Worm (Caenorhabditis elegans) whole organism, L4 larva: ENCODE measurements around the gene ech-4.

Experiments used
- F10B5.3 ChIP-seq: sonication (generic microtip); optimal IDR thresholded peaks from 2 replicates; lab custom pipeline; 2016; ENCODE audit warnings: mild to moderate bottlenecking, missing genetic modification characterization, missing compliant biosample characterization
- F44E2.7 ChIP-seq: fragments of 200-800 bp; sonication (Bioruptor generic); IDR thresholded peaks from 2 replicates; pipeline ENCODE4 v2.1.2; 2022; ENCODE audit warnings: missing genetic modification characterization, missing compliant biosample characterization
- T26A8.4 ChIP-seq: fragments of 200-800 bp; sonication (Bioruptor generic); IDR thresholded peaks from 2 replicates; pipeline ENCODE4 v1.3.6; 2022; ENCODE audit warnings: missing genetic modification characterization, missing compliant biosample characterization
- Y48G9A.11 ChIP-seq: fragments of 200-800 bp; sonication (Bioruptor generic); IDR thresholded peaks from 2 replicates; pipeline ENCODE4 v1.3.6; 2022; ENCODE audit warnings: missing genetic modification reagents, missing genetic modification characterization, missing compliant biosample characterization
- Y5F2A.4 ChIP-seq: fragments of 200-800 bp; sonication (Bioruptor generic); optimal IDR thresholded peaks from 2 replicates; lab custom pipeline; 2018; ENCODE audit warnings: mild to moderate bottlenecking, missing genetic modification characterization, missing compliant biosample characterization
- Y75B8A.6 ChIP-seq: fragments of 200-800 bp; sonication (Bioruptor generic); IDR thresholded peaks from 2 replicates; pipeline ENCODE4 v1.3.6; 2022; ENCODE audit warnings: missing genetic modification reagents, missing genetic modification characterization, missing compliant biosample characterization
- ZK337.2 ChIP-seq: fragments of 200-800 bp; sonication (Bioruptor generic); IDR thresholded peaks from 2 replicates; pipeline ENCODE4 v1.3.6; 2022; ENCODE audit warnings: missing genetic modification reagents, missing genetic modification characterization, missing compliant biosample characterization
- aha-1 ChIP-seq: fragments of 150-350 bp; peaks from one replicate; lab custom pipeline; 2014; ENCODE audit warnings: missing biosample characterization, missing genetic modification characterization
- arid-1 ChIP-seq: fragments of 200-800 bp; sonication (Bioruptor generic); conservative IDR thresholded peaks from 2 replicates; pipeline ENCODE4 v1.3.6; 2022; ENCODE audit warnings: missing genetic modification reagents, missing genetic modification characterization, missing compliant biosample characterization
- ceh-44 ChIP-seq: fragments of 200-800 bp; sonication (Bioruptor generic); IDR thresholded peaks from 2 replicates; pipeline ENCODE4 v1.3.6; 2022; ENCODE audit warnings: missing genetic modification reagents, missing genetic modification characterization, missing compliant biosample characterization
- ces-1 ChIP-seq: fragments of 150-350 bp; sonication (generic microtip); optimal IDR thresholded peaks from 4 replicates; lab custom pipeline; 2014; ENCODE audit warnings: missing biosample characterization, missing genetic modification reagents, missing genetic modification characterization
- cey-2 ChIP-seq: sonication (generic microtip); optimal IDR thresholded peaks from 3 replicates; lab custom pipeline; 2017; ENCODE audit warnings: missing genetic modification characterization, mild to moderate bottlenecking, missing compliant biosample characterization, antibody characterized with exemption, borderline replicate concordance; ENCODE audit not compliant: insufficient read depth
- ctbp-1 ChIP-seq: fragments of 200-800 bp; sonication (Bioruptor generic); IDR thresholded peaks from 2 replicates; pipeline ENCODE4 v1.3.6; 2022; ENCODE audit warnings: missing genetic modification reagents, missing genetic modification characterization, missing compliant biosample characterization
- daf-19 ChIP-seq: fragments of 200-800 bp; sonication (Bioruptor generic); conservative IDR thresholded peaks from 2 replicates; pipeline ENCODE4 v1.3.6; 2022; ENCODE audit warnings: missing genetic modification characterization, missing compliant biosample characterization
- daf-8 ChIP-seq: fragments of 200-800 bp; sonication (Bioruptor generic); IDR thresholded peaks from 2 replicates; pipeline ENCODE4 v1.3.6; 2022; ENCODE audit warnings: missing genetic modification characterization, missing compliant biosample characterization
- dmd-9 ChIP-seq: fragments of 200-800 bp; sonication (Bioruptor generic); IDR thresholded peaks from 2 replicates; pipeline ENCODE4 v1.3.6; 2022; ENCODE audit warnings: missing genetic modification reagents, missing genetic modification characterization, missing compliant biosample characterization
- dpl-1 ChIP-seq: fragments of 150-350 bp; optimal IDR thresholded peaks from 2 replicates; lab custom pipeline; 2014; ENCODE audit warnings: missing biosample characterization, missing genetic modification reagents, missing genetic modification characterization
- dve-1 ChIP-seq: sonication (generic microtip); optimal IDR thresholded peaks from 2 replicates; lab custom pipeline; 2017; ENCODE audit warnings: antibody characterized with exemption, mild to moderate bottlenecking, missing genetic modification characterization, missing compliant biosample characterization; ENCODE audit not compliant: insufficient read depth
- egl-27 ChIP-seq: sonication (generic microtip); optimal IDR thresholded peaks from 3 replicates; lab custom pipeline; 2017; ENCODE audit warnings: missing biosample characterization, missing genetic modification reagents, missing genetic modification characterization
- egl-43 ChIP-seq: fragments of 200-800 bp; sonication (Bioruptor generic); IDR thresholded peaks from 2 replicates; pipeline ENCODE4 v1.3.6; 2022; ENCODE audit warnings: missing genetic modification reagents, missing genetic modification characterization, missing compliant biosample characterization
- fkh-10 ChIP-seq: fragments of 150-350 bp; optimal IDR thresholded peaks from 2 replicates; lab custom pipeline; 2014; ENCODE audit warnings: missing biosample characterization, missing genetic modification reagents, missing genetic modification characterization
- hif-1 ChIP-seq, 2 experiments: sonication (generic microtip); optimal IDR thresholded peaks; 2 replicates each; lab custom pipeline; 2016 to 2017; ENCODE audit warnings: missing compliant biosample characterization in 2 of 2, missing genetic modification characterization in 2 of 2, missing genetic modification reagents in 2 of 2, missing genotype in 2 of 2, mild to moderate bottlenecking in 1 of 2
- jun-1 ChIP-seq: fragments of 150-350 bp; optimal IDR thresholded peaks from 2 replicates; lab custom pipeline; 2014; ENCODE audit warnings: missing biosample characterization, missing genetic modification reagents, missing genetic modification characterization
- lim-7 ChIP-seq: fragments of 200-800 bp; sonication (Bioruptor generic); IDR thresholded peaks from 2 replicates; pipeline ENCODE4 v1.3.6; 2022; ENCODE audit warnings: missing genetic modification characterization, missing compliant biosample characterization
- lin-15B ChIP-seq: fragments of 150-350 bp; sonication (generic microtip); optimal IDR thresholded peaks from 3 replicates; lab custom pipeline; 2014; ENCODE audit warnings: missing biosample characterization, missing genetic modification characterization
- lin-39 ChIP-seq: fragments of 150-350 bp; optimal IDR thresholded peaks from 2 replicates; lab custom pipeline; 2014; ENCODE audit warnings: missing biosample characterization, missing genetic modification reagents, missing genetic modification characterization
- madf-9 ChIP-seq: fragments of 200-800 bp; sonication (Bioruptor generic); conservative IDR thresholded peaks from 2 replicates; pipeline ENCODE4 v1.3.6; 2022; ENCODE audit warnings: missing genetic modification reagents, missing genetic modification characterization, missing compliant biosample characterization
- mdl-1 ChIP-seq, 2 experiments: fragments of 150-350 bp in 1 of 2; sonication (generic microtip) in 1 of 2; optimal IDR thresholded peaks; 2 replicates each; lab custom pipeline; 2014 to 2017; ENCODE audit warnings: missing biosample characterization in 2 of 2, missing genetic modification characterization in 2 of 2
- mdt-29 ChIP-seq: fragments of 200-800 bp; sonication (Bioruptor generic); IDR thresholded peaks from 2 replicates; pipeline ENCODE4 v1.3.6; 2022; ENCODE audit warnings: missing genetic modification reagents, missing genetic modification characterization, missing compliant biosample characterization
- mep-1 ChIP-seq: fragments of 150-350 bp; sonication (generic microtip); optimal IDR thresholded peaks from 3 replicates; lab custom pipeline; 2014; ENCODE audit warnings: missing biosample characterization, missing genetic modification characterization
- nhr-102 ChIP-seq: sonication (generic microtip); optimal IDR thresholded peaks from 2 replicates; lab custom pipeline; 2016; ENCODE audit warnings: mild to moderate bottlenecking, missing genetic modification characterization, moderate library complexity, missing compliant biosample characterization
- nhr-237 ChIP-seq: sonication (generic microtip); optimal IDR thresholded peaks from 2 replicates; lab custom pipeline; 2017; ENCODE audit warnings: missing biosample characterization, missing genetic modification characterization
- nhr-41 ChIP-seq: fragments of 200-800 bp; sonication (Bioruptor generic); IDR thresholded peaks from 2 replicates; pipeline ENCODE4 v1.3.6; 2022; ENCODE audit warnings: missing genetic modification reagents, missing genetic modification characterization, missing compliant biosample characterization
- nhr-42 ChIP-seq: fragments of 200-800 bp; sonication (Bioruptor generic); IDR thresholded peaks from 2 replicates; pipeline ENCODE4 v1.3.6; 2022; ENCODE audit warnings: missing genetic modification characterization, missing compliant biosample characterization
- nhr-76 ChIP-seq: fragments of 150-350 bp; optimal IDR thresholded peaks from 2 replicates; lab custom pipeline; 2014; ENCODE audit warnings: missing biosample characterization, missing genetic modification characterization
- nhr-77 ChIP-seq: fragments of 150-350 bp; optimal IDR thresholded peaks from 2 replicates; lab custom pipeline; 2014; ENCODE audit warnings: missing biosample characterization, missing genetic modification characterization
- pha-4 ChIP-seq, 2 experiments: fragments of 150-350 bp in 1 of 2; fragments of 200-800 bp in 1 of 2; sonication (Bioruptor generic) in 1 of 2; IDR thresholded peaks in 1 of 2; optimal IDR thresholded peaks in 1 of 2; 2 replicates each; pipeline versions ENCODE4 v1.3.6 to Lab custom; 2014 to 2022; ENCODE audit warnings: missing genetic modification characterization in 2 of 2, missing genetic modification reagents in 2 of 2, missing biosample characterization in 1 of 2, missing compliant biosample characterization in 1 of 2
- php-3 ChIP-seq: fragments of 200-800 bp; sonication (Bioruptor generic); IDR thresholded peaks from 2 replicates; pipeline ENCODE4 v1.3.6; 2022; ENCODE audit warnings: missing genetic modification reagents, missing genetic modification characterization, missing compliant biosample characterization
- saeg-2 ChIP-seq: fragments of 200-800 bp; sonication (Bioruptor generic); IDR thresholded peaks from 2 replicates; pipeline ENCODE4 v1.3.6; 2022; ENCODE audit warnings: missing genetic modification reagents, missing genetic modification characterization, missing compliant biosample characterization
- skn-1 ChIP-seq: fragments of 150-350 bp; optimal IDR thresholded peaks from 2 replicates; lab custom pipeline; 2014; ENCODE audit warnings: missing biosample characterization, missing genetic modification characterization
- snpc-1.2 ChIP-seq: fragments of 200-800 bp; sonication (Bioruptor generic); IDR thresholded peaks from 2 replicates; pipeline ENCODE4 v1.3.6; 2022; ENCODE audit warnings: missing genetic modification reagents, missing genetic modification characterization, missing compliant biosample characterization
- tag-97 ChIP-seq: fragments of 200-800 bp; sonication (Bioruptor generic); IDR thresholded peaks from 2 replicates; pipeline ENCODE4 v1.3.6; 2022; ENCODE audit warnings: missing genetic modification characterization, missing compliant biosample characterization
- tra-1 ChIP-seq: fragments of 200-800 bp; sonication (Bioruptor generic); IDR thresholded peaks from 2 replicates; pipeline ENCODE4 v1.3.6; 2022; ENCODE audit warnings: missing genetic modification reagents, missing genetic modification characterization, missing compliant biosample characterization
- unc-39 ChIP-seq: sonication (generic microtip); optimal IDR thresholded peaks from 2 replicates; lab custom pipeline; 2017; ENCODE audit warnings: missing biosample characterization, missing genetic modification characterization
- unc-62 ChIP-seq, 3 experiments: fragments of 150-350 bp in 1 of 3; sonication (generic microtip); optimal IDR thresholded peaks in 2 of 3; peaks in 1 of 3; 1 replicate in 1 of 3; 2 replicates in 2 of 3; lab custom pipeline; 2014 to 2017; ENCODE audit warnings: missing biosample characterization in 3 of 3, missing genetic modification characterization in 3 of 3, missing genetic modification reagents in 3 of 3, missing genotype in 1 of 3
- zip-11 ChIP-seq: fragments of 200-800 bp; sonication (Bioruptor generic); IDR thresholded peaks from 2 replicates; pipeline ENCODE4 v1.3.6; 2022; ENCODE audit warnings: missing genetic modification characterization, missing compliant biosample characterization

Gene ech-4

DNA sequence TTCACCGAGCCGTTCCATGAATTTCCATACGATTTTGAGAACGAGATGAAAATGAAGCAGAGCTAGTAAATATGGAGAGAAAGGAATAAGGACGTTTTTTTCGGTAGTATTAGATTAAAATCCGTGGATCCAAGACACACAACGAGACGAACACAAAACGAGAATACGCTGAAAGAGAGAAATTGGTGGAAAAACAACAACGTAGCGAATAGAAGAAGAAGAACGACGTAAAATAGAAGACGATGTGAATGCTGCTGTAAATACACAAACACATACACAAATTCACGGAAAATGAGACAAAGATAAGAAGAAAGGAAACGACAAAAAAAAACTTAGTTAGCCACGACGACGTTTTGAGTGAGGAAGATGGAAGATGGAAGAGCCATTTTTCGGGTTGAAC is 13.9 kb downstream of the ech-4 start:
- TF ChIP-seq saeg-2 (GFP tag; lab: Robert Waterston, UW) (no peak), tag-97 (GFP tag; lab: Robert Waterston, UW) (no peak), unc-39 (no peak), aha-1 (tag; lab: Kevin White, UChicago) (peak; percentile 90)

DNA sequence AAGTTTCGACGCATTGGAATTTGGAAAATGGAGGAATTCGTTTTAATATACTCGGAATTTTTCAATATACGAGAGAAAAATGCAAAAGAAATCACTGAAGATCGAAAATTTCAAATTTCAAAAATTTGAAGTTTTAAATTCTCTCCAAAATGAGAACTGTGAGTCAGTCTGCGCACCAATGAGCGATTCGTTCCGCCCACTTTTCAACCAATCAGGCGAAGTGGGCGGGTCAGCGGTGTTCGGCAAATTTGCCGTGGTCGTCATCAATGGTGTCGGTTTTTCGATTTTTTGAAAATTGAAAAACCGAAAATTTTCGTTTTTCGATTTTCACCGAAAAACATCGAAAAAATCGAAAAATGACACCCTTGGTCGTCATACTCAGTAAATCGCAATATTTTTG is 17.7 kb downstream of the ech-4 start:
- TF ChIP-seq hif-1 (tag; optimal IDR thresholded peaks at IDR 0.05; lab: Kevin White, UChicago) = no peak
- TF ChIP-seq mdl-1 (tag; optimal IDR thresholded peaks at IDR 0.05; lab: Kevin White, UChicago) = no peak

DNA sequence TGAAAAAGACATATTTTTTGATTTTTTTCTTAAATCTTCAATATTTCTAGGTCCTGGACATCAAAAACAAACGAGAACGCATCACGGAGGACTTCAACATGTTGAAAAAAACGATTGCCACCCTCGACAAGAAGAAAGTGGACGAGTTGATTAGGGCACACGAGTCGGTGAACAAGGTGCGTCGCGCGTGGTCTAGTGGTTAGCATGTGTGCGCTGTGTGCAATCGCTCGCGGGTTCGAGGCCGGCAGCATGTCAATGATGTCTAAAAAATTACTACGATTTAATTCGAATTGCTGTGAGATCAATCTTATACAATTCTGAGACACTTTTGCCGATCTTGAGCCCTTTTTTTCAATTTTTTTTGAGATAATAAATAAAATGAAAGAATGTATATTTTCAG is 19.2 kb downstream of the ech-4 start:
- TF ChIP-seq daf-19 (GFP tag; lab: Robert Waterston, UW) = no peak
- TF ChIP-seq dve-1 (tag; lab: Kevin White, UChicago) = peak; percentile 78
- peak; percentile 89 for TF ChIP-seq lim-7
- 0 out of 2 replicates have a peak, but pooled peaks have one; percentile 50 for TF ChIP-seq zip-11 (GFP tag; lab: Robert Waterston, UW)
- peak; percentile 87 for TF ChIP-seq Y48G9A.11 (GFP tag; lab: Robert Waterston, UW)
- TF ChIP-seq fkh-10 (GFP tag; lab: Kevin White, UChicago) = peak; percentile 41
- TF ChIP-seq tra-1 (GFP tag; lab: Robert Waterston, UW) = peak; percentile 79
- TF ChIP-seq nhr-76 (tag; lab: Kevin White, UChicago) = no peak
- TF ChIP-seq jun-1 (tag; lab: Kevin White, UChicago) = no peak
- peak; percentile 37; the same call in 1 of the 2 replicates for TF ChIP-seq nhr-41 (GFP tag; lab: Robert Waterston, UW)
- peak; percentile 43 for TF ChIP-seq ces-1
- TF ChIP-seq ZK337.2 (GFP tag; lab: Robert Waterston, UW) = peak; percentile 82; the same call in 1 of the 2 replicates
- TF ChIP-seq nhr-102 (tag; lab: Kevin White, UChicago) = peak; percentile 84
- peak; percentile 83 for TF ChIP-seq madf-9 (GFP tag; lab: Robert Waterston, UW)
- peak; percentile 93 for TF ChIP-seq mep-1 (tag; lab: Kevin White, UChicago)
- TF ChIP-seq daf-8 (GFP tag; lab: Robert Waterston, UW) = no peak
- 0 out of 2 replicates have a peak, but pooled peaks have one; percentile 60 for TF ChIP-seq Y75B8A.6 (GFP tag; lab: Robert Waterston, UW)
- no peak for TF ChIP-seq lin-15B (tag; lab: Kevin White, UChicago)
- peak; percentile 88 for TF ChIP-seq ctbp-1 (GFP tag; lab: Robert Waterston, UW)
- peak; percentile 78 for TF ChIP-seq snpc-1.2 (GFP tag; lab: Robert Waterston, UW)
- TF ChIP-seq T26A8.4 (GFP tag; lab: Robert Waterston, UW) = peak; percentile 86
- peak in 1 of 2 experiments; percentile 97 for TF ChIP-seq unc-62 (GFP tag; optimal IDR thresholded peaks at IDR 0.05 in 1 of 2; lab: Kevin White, UChicago)
- TF ChIP-seq unc-62 (tag; optimal IDR thresholded peaks at IDR 0.05; lab: Kevin White, UChicago) = no peak
- peak; percentile 67; the same call in 1 of the 2 replicates for TF ChIP-seq ceh-44 (GFP tag; lab: Robert Waterston, UW)
- TF ChIP-seq F44E2.7 (GFP tag; lab: Robert Waterston, UW) = peak; percentile 79; the same call in 1 of the 2 replicates
- peak; percentile 95 for TF ChIP-seq arid-1 (GFP tag; lab: Robert Waterston, UW)
- TF ChIP-seq nhr-237 (tag; lab: Kevin White, UChicago) = no peak
- TF ChIP-seq mdt-29 (GFP tag; lab: Robert Waterston, UW) = peak; percentile 65
- peak; percentile 63 for TF ChIP-seq dpl-1
- no peak for TF ChIP-seq lin-39 (tag; lab: Kevin White, UChicago)
- TF ChIP-seq pha-4 (GFP tag; IDR thresholded peaks at IDR 0.05; lab: Robert Waterston, UW) = peak; percentile 95
- TF ChIP-seq pha-4 (tag; optimal IDR thresholded peaks at IDR 0.05; lab: Kevin White, UChicago) = no peak
- TF ChIP-seq dmd-9 (GFP tag; lab: Robert Waterston, UW) = peak; percentile 79; the same call in 1 of the 2 replicates
- no peak for TF ChIP-seq egl-27 (tag; lab: Kevin White, UChicago)
- peak; percentile 76; the same call in 1 of the 2 replicates for TF ChIP-seq nhr-42 (GFP tag; lab: Robert Waterston, UW)
- TF ChIP-seq F10B5.3 = peak; percentile 11
- peak; percentile 34 for TF ChIP-seq nhr-77 (tag; lab: Kevin White, UChicago)
- TF ChIP-seq hif-1 (tag; optimal IDR thresholded peaks at IDR 0.05; lab: Kevin White, UChicago) = peak; percentile 50 to 56
- peak; percentile 57 for TF ChIP-seq Y5F2A.4 (GFP tag; lab: Kevin White, UChicago)
- TF ChIP-seq php-3 = peak; percentile 78
- no peak for TF ChIP-seq cey-2 (tag; lab: Kevin White, UChicago)
- TF ChIP-seq egl-43 = peak; percentile 94
- TF ChIP-seq skn-1 (tag; lab: Kevin White, UChicago) = no peak
